Fruit fly (Drosophila melanogaster): ENCODE results near the gene Kap-alpha3.

The Kap-alpha3 gene

DNA sequence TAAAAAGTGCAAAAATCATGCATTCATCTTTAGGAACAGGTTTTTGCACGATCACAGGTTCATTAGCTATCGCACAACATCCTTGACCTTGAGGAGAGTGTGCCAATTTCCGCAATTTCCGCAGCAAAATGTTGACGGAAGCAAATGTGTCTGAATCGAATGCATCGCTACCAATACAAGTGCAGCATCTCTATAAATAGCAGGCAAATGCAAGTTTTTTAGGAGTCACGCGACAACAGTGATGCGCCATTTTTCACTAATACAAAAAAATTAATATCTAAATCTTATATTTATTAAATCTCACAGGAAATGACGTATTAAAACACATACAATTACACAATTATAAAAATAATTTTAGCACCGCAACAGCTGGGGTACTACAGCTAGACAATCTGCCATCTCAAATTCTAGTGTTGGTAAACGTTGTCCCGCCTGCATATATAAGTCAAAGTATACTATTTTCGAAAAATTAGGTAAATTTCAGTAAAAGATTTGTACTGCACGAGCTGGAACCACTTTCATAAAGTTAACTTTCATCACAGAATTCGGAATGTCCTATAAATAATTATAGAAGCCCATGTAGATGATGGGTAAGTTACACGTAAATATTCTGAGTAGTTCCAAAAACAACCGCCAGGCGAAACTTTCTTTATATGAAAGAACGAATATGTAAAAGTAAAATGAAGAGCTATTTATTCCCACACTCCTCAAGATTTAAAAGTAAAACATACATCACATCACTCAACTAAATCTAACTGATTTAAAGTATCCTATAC is 3.5 kb downstream of the Kap-alpha3 start, which contains the start of gene CG9399 (continued):
- TF ChIP-seq NFAT (GFP tag; IDR thresholded peaks at IDR 0.05) (peak; percentile 96), unc-4 (GFP tag; IDR thresholded peaks at IDR 0.05; ENCODE audit: partially characterized antibody) (no peak), Oli (tag; optimal IDR thresholded peaks at IDR 0.05) (peak; percentile 97), CG13624 (GFP tag; optimal IDR thresholded peaks at IDR 0.05) (peak; percentile 83), tgo (GFP tag; IDR thresholded peaks at IDR 0.05) (peak; percentile 98), chif (GFP tag; optimal IDR thresholded peaks at IDR 0.05) (peak; percentile 94 to 96), ERR (GFP tag; optimal IDR thresholded peaks at IDR 0.05) (peak; percentile 82), ttk (GFP tag; IDR thresholded peaks at IDR 0.05) (peak; percentile 98), slp2 (GFP tag; optimal IDR thresholded peaks at IDR 0.05) (peak; percentile 90), YL-1 (GFP tag; optimal IDR thresholded peaks at IDR 0.05) (peak; percentile 97), CG8290 (GFP tag; optimal IDR thresholded peaks at IDR 0.05) (peak; percentile 95), CG8290 (tag; optimal IDR thresholded peaks at IDR 0.05) (peak; percentile 92), CG3995 (GFP tag; optimal IDR thresholded peaks at IDR 0.05) (peak; percentile 74), crol (GFP tag; IDR thresholded peaks at IDR 0.05) (peak; percentile 77), Doc2 (GFP tag; IDR thresholded peaks at IDR 0.05) (peak; percentile 85), dpn (GFP tag; optimal IDR thresholded peaks at IDR 0.05) (peak; percentile 94 to 98), GATAe (GFP tag; conservative IDR thresholded peaks at IDR 0.05) (peak; percentile 90), dati (GFP tag; IDR thresholded peaks at IDR 0.05) (peak; percentile 96), CG14667 (GFP tag; IDR thresholded peaks at IDR 0.05) (peak; percentile 98), fd102C (GFP tag; optimal IDR thresholded peaks at IDR 0.05) (peak; percentile 91), yki (optimal IDR thresholded peaks at IDR 0.05) (no peak), pan (optimal IDR thresholded peaks at IDR 0.05) (no peak), pan (GFP tag; optimal IDR thresholded peaks at IDR 0.05 in 1 of 2, IDR thresholded peaks at IDR 0.05 in 1 of 2) (peak in 1 of 2 experiments; percentile 99), CG4424 (GFP tag; optimal IDR thresholded peaks at IDR 0.05) (peak; percentile 97), wor (GFP tag; IDR thresholded peaks at IDR 0.05) (peak; percentile 98), CG8281 (tag; optimal IDR thresholded peaks at IDR 0.05) (peak; percentile 84), Hey (tag; optimal IDR thresholded peaks at IDR 0.05) (peak; percentile 75), Jarid2 (GFP tag; optimal IDR thresholded peaks at IDR 0.05) (peak; percentile 78), pita (GFP tag; optimal IDR thresholded peaks at IDR 0.05) (peak; percentile 55), Spps (tag; optimal IDR thresholded peaks at IDR 0.05) (peak; percentile 94), ind (GFP tag; optimal IDR thresholded peaks at IDR 0.05) (peak; percentile 97), MESR4 (GFP tag; optimal IDR thresholded peaks at IDR 0.05) (peak; percentile 77), dmrt11E (tag; optimal IDR thresholded peaks at IDR 0.05) (peak; percentile 97), Mes4 (GFP tag; optimal IDR thresholded peaks at IDR 0.05) (peak; percentile 83), scrt (GFP tag; optimal IDR thresholded peaks at IDR 0.05) (peak; percentile 89), CG5953 (GFP tag; IDR thresholded peaks at IDR 0.05) (peak; percentile 98), gce (GFP tag; IDR thresholded peaks at IDR 0.05) (peak; percentile 97), hb (GFP tag; IDR thresholded peaks at IDR 0.05; ENCODE audit: partially characterized antibody) (no peak), ro (GFP tag; IDR thresholded peaks at IDR 0.05) (peak; percentile 95), CG18619 (GFP tag; optimal IDR thresholded peaks at IDR 0.05) (peak; percentile 95), dimm (GFP tag; IDR thresholded peaks at IDR 0.05) (peak; percentile 97), CG31224 (GFP tag; IDR thresholded peaks at IDR 0.05) (peak; percentile 91), trh (GFP tag; optimal IDR thresholded peaks at IDR 0.05) (peak; percentile 97), tap (tag; optimal IDR thresholded peaks at IDR 0.05) (peak; percentile 93), CG34376 (GFP tag; optimal IDR thresholded peaks at IDR 0.05) (peak; percentile 64), Adf1 (GFP tag; IDR thresholded peaks at IDR 0.05) (peak; percentile 75), CG6683 (GFP tag; optimal IDR thresholded peaks at IDR 0.05) (peak; percentile 86), tna (GFP tag; IDR thresholded peaks at IDR 0.05; ENCODE audit: partially characterized antibody) (no peak), eyg (GFP tag; optimal IDR thresholded peaks at IDR 0.05) (peak; percentile 76), D (optimal IDR thresholded peaks at IDR 0.05) (no peak), D (GFP tag; optimal IDR thresholded peaks at IDR 0.05) (peak; percentile 95)

All from whole organism, embryonic.